Fruit fly (Drosophila melanogaster): ENCODE results near the gene 5-HT2A.
A peak's percentile ranks its signal among the peaks of the same experiment; 100 is the strongest.

The 5-HT2A gene

dm6 chr3R:4641254-4641573 is 28.5 kb downstream of the 5-HT2A start (continued):
- TF ChIP-seq CG18764 (GFP tag; optimal IDR thresholded peaks at IDR 0.05) (no peak), Rfx (GFP tag; IDR thresholded peaks at IDR 0.05) (no peak), slou (GFP tag; optimal IDR thresholded peaks at IDR 0.05) (no peak), CG17829 (tag; optimal IDR thresholded peaks at IDR 0.05) (no peak), crol (GFP tag; IDR thresholded peaks at IDR 0.05) (0 out of 2 replicates have a peak, but pooled peaks have one; percentile 6)

dm6 chr3R:4641616-4642102 is 29.0 kb downstream of the 5-HT2A start, which contains the start of the genes CG9775, MED31 and slx1:
TSS of gene CG9775 (minus strand) at chr3R:4641838.
TSS of gene MED31 (plus strand) at chr3R:4641963.
TSS of gene slx1 (plus strand) at chr3R:4641963.
- TF ChIP-seq CG17802 (tag; optimal IDR thresholded peaks at IDR 0.05): peak; percentile 89
- peak; percentile 8 for TF ChIP-seq CTCF (GFP tag; optimal IDR thresholded peaks at IDR 0.05)
- TF ChIP-seq CG8944 (GFP tag; optimal IDR thresholded peaks at IDR 0.05): peak; percentile 24
- peak; percentile 22 for TF ChIP-seq CG12769 (tag; optimal IDR thresholded peaks at IDR 0.05)
- TF ChIP-seq kni (GFP tag; optimal IDR thresholded peaks at IDR 0.05): no peak
- no peak; the same call in 1 of the 2 replicates for TF ChIP-seq NFAT (GFP tag; IDR thresholded peaks at IDR 0.05)
- peak; percentile 26 for TF ChIP-seq bab2 (GFP tag; optimal IDR thresholded peaks at IDR 0.05)
- TF ChIP-seq Elba2 (GFP tag; optimal IDR thresholded peaks at IDR 0.05): peak; percentile 37
- peak; percentile 82 for TF ChIP-seq CG9932 (GFP tag; IDR thresholded peaks at IDR 0.05)
- TF ChIP-seq CG5953 (GFP tag; IDR thresholded peaks at IDR 0.05): no peak
- TF ChIP-seq CG15269 (tag; optimal IDR thresholded peaks at IDR 0.05): no peak
- TF ChIP-seq gcm2 (GFP tag; optimal IDR thresholded peaks at IDR 0.05): no peak
- TF ChIP-seq disco-r (GFP tag; optimal IDR thresholded peaks at IDR 0.05): no peak
- no peak for TF ChIP-seq Sin3A (optimal IDR thresholded peaks at IDR 0.05)
- TF ChIP-seq nom (GFP tag; optimal IDR thresholded peaks at IDR 0.05): no peak
- TF ChIP-seq org-1 (GFP tag; optimal IDR thresholded peaks at IDR 0.05): peak; percentile 26
- peak; percentile 28 for TF ChIP-seq CG3407 (GFP tag; optimal IDR thresholded peaks at IDR 0.05)
- peak; percentile 36 for TF ChIP-seq CG12299 (tag; optimal IDR thresholded peaks at IDR 0.05)
- no peak for TF ChIP-seq repo (GFP tag; optimal IDR thresholded peaks at IDR 0.05)
- peak; percentile 74 for TF ChIP-seq Nf-YC (tag; optimal IDR thresholded peaks at IDR 0.05)
- peak; percentile 55; the same call in 1 of the 2 replicates for TF ChIP-seq CG17612 (GFP tag; IDR thresholded peaks at IDR 0.05)
- peak; percentile 45 for TF ChIP-seq HmgZ (tag; optimal IDR thresholded peaks at IDR 0.05)
- no peak for TF ChIP-seq corto (GFP tag; optimal IDR thresholded peaks at IDR 0.05)
- TF ChIP-seq CG1832 (GFP tag; optimal IDR thresholded peaks at IDR 0.05): no peak
- no peak for TF ChIP-seq Optix (GFP tag; IDR thresholded peaks at IDR 0.05)
- TF ChIP-seq maf-S (GFP tag; optimal IDR thresholded peaks at IDR 0.05): peak; percentile 23
- TF ChIP-seq tup (GFP tag; optimal IDR thresholded peaks at IDR 0.05): no peak
- TF ChIP-seq aop (GFP tag; IDR thresholded peaks at IDR 0.05): no peak
- TF ChIP-seq jing (GFP tag; optimal IDR thresholded peaks at IDR 0.05): no peak
- peak; percentile 59 for TF ChIP-seq CG1024 (GFP tag; IDR thresholded peaks at IDR 0.05)
- no peak for TF ChIP-seq z (GFP tag; IDR thresholded peaks at IDR 0.05)
- TF ChIP-seq CG11723 (GFP tag; optimal IDR thresholded peaks at IDR 0.05): peak; percentile 63
- peak; percentile 68 for TF ChIP-seq CG1233 (GFP tag; optimal IDR thresholded peaks at IDR 0.05)
- TF ChIP-seq CG8281 (tag; optimal IDR thresholded peaks at IDR 0.05): no peak
- TF ChIP-seq CG8359 (GFP tag; optimal IDR thresholded peaks at IDR 0.05; ENCODE audit: borderline replicate concordance): peak; percentile 5
- peak; percentile 74 for TF ChIP-seq CG1602 (GFP tag; optimal IDR thresholded peaks at IDR 0.05)
- peak; percentile 79 for TF ChIP-seq Oli (tag; optimal IDR thresholded peaks at IDR 0.05)
- TF ChIP-seq CG10267 (tag; optimal IDR thresholded peaks at IDR 0.05): peak; percentile 80
- peak; percentile 78 for TF ChIP-seq tin (GFP tag; optimal IDR thresholded peaks at IDR 0.05)
- TF ChIP-seq CG10462 (GFP tag; optimal IDR thresholded peaks at IDR 0.05): peak; percentile 51
- TF ChIP-seq Six4 (GFP tag; optimal IDR thresholded peaks at IDR 0.05): peak; percentile 47
- no peak for TF ChIP-seq pan (optimal IDR thresholded peaks at IDR 0.05)
- peak in 1 of 2 experiments; percentile 75 for TF ChIP-seq pan (GFP tag; optimal IDR thresholded peaks at IDR 0.05 in 1 of 2, IDR thresholded peaks at IDR 0.05 in 1 of 2)
- TF ChIP-seq CG12659 (GFP tag; optimal IDR thresholded peaks at IDR 0.05): peak; percentile 88
- TF ChIP-seq CG18599 (GFP tag; optimal IDR thresholded peaks at IDR 0.05): peak; percentile 78
- TF ChIP-seq al (GFP tag; IDR thresholded peaks at IDR 0.05): peak; percentile 72
